Fruit fly (Drosophila melanogaster) whole organism: ENCODE results near the gene CG43658.

Experiments used
- CG8478 ChIP-seq: fragments of >200 bp; optimal IDR thresholded peaks from 2 replicates; lab custom pipeline; 2018; ENCODE audit warnings: inconsistent platforms
- Dll ChIP-seq: fragments of >200 bp; optimal IDR thresholded peaks from 2 replicates; lab custom pipeline; 2017
- EcR ChIP-seq, 2 experiments: fragments of >200 bp; optimal IDR thresholded peaks; 2 replicates each; lab custom pipeline; 2017; ENCODE audit warnings: missing biosample characterization in 2 of 2, missing genetic modification characterization in 2 of 2, missing genetic modification reagents in 2 of 2
- pan ChIP-seq: fragments of >200 bp; optimal IDR thresholded peaks from 2 replicates; lab custom pipeline; 2017
- psq ChIP-seq: fragments of >200 bp; optimal IDR thresholded peaks from 2 replicates; lab custom pipeline; 2017
- usp ChIP-seq: fragments of >200 bp; optimal IDR thresholded peaks from 2 replicates; lab custom pipeline; 2017; ENCODE audit warnings: missing biosample characterization, missing genetic modification characterization, mixed read lengths

dm6 chrX:17575846-17576245 is 14.9 kb upstream of the CG43658 start:
- no peak for TF ChIP-seq psq (lab: Kevin White, UChicago)
- TF ChIP-seq pan (lab: Kevin White, UChicago): no peak
- no peak for TF ChIP-seq EcR (GFP tag; optimal IDR thresholded peaks at IDR 0.05; lab: Kevin White, UChicago)
- no peak for TF ChIP-seq CG8478 (lab: Kevin White, UChicago)
- TF ChIP-seq usp (GFP tag; lab: Kevin White, UChicago): no peak
- no peak for TF ChIP-seq Dll
